Worm (Caenorhabditis elegans): ENCODE measurements around the gene nhr-225.

DNA sequence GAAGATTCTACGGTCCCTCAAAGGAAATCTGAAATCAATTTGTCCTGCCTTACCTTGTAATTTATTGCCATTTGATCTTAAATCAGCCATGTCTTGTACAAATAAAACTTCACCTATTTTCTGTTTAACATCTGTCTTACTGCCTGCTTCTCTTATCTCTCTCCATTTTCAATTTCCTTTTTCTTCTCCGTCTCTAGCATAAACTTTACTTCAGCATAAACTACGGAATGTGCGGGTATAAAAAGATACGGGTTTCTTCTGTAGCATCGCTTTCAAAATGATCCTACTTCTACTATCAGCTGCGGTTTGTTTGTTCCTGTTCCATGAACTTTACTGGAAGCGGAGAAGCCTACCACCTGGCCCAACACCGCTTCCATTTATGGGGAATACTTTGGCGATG, 45.5 kb downstream of the nhr-225 start, which contains the start of gene cyp-33C5:
- no peak for TF ChIP-seq egl-18 (GFP tag; IDR thresholded peaks at IDR 0.05)
- TF ChIP-seq Y53G8AR.9 (GFP tag; conservative IDR thresholded peaks at IDR 0.05) = no peak
- TF ChIP-seq ztf-25 (GFP tag; IDR thresholded peaks at IDR 0.05) = no peak
- no peak for TF ChIP-seq ama-1 (optimal IDR thresholded peaks at IDR 0.05)
- no peak for TF ChIP-seq ama-1 (GFP tag; optimal IDR thresholded peaks at IDR 0.05)
- no peak for TF ChIP-seq gei-17 (GFP tag; optimal IDR thresholded peaks at IDR 0.05)
- TF ChIP-seq ceh-58 (GFP tag; IDR thresholded peaks at IDR 0.05) = no peak
- no peak for TF ChIP-seq him-1 (tag; optimal IDR thresholded peaks at IDR 0.05)
- TF ChIP-seq lsy-27 (tag; optimal IDR thresholded peaks at IDR 0.05; ENCODE audit: borderline replicate concordance, insufficient read depth) = no peak
